Worm (Caenorhabditis elegans) whole organism, L2 larva: ENCODE data around the gene btbd-10.
A peak's percentile ranks its signal among the peaks of the same experiment; 100 is the strongest.
"Not testable (repeated sequence)": the region's sequence is repeated elsewhere in the genome, so short reads cannot be mapped to it uniquely, and the experiment has no call there.

Experiments
- C34F6.9 ChIP-seq: fragments of 150-350 bp; optimal IDR thresholded peaks from 2 replicates; lab custom pipeline; 2014; ENCODE audit warnings: missing biosample characterization, missing genetic modification characterization
- F13H6.1 ChIP-seq: sonication (generic microtip); optimal IDR thresholded peaks from 2 replicates; lab custom pipeline; 2016; ENCODE audit warnings: missing genetic modification characterization, missing compliant biosample characterization
- R02D3.7 ChIP-seq: fragments of 150-350 bp; optimal IDR thresholded peaks from 2 replicates; lab custom pipeline; 2014; ENCODE audit warnings: missing biosample characterization, missing genetic modification characterization
- aly-2 ChIP-seq: fragments of 150-350 bp; optimal IDR thresholded peaks from 2 replicates; lab custom pipeline; 2014; ENCODE audit warnings: missing biosample characterization, missing genetic modification characterization
- ama-1 ChIP-seq: fragments of 150-350 bp; optimal IDR thresholded peaks from 2 replicates; lab custom pipeline; 2018; ENCODE audit warnings: inconsistent platforms
- blmp-1 ChIP-seq: sonication (generic microtip); optimal IDR thresholded peaks from 2 replicates; lab custom pipeline; 2017; ENCODE audit warnings: missing genetic modification characterization, mild to moderate bottlenecking, missing compliant biosample characterization, antibody characterized with exemption, moderate library complexity; ENCODE audit not compliant: insufficient read depth
- crh-2 ChIP-seq: sonication (generic microtip); optimal IDR thresholded peaks from 2 replicates; lab custom pipeline; 2017; ENCODE audit warnings: missing biosample characterization, missing genetic modification characterization
- dmd-4 ChIP-seq: sonication (generic microtip); optimal IDR thresholded peaks from 2 replicates; lab custom pipeline; 2017; ENCODE audit warnings: missing biosample characterization, missing genetic modification characterization
- egl-27 ChIP-seq: sonication (generic microtip); optimal IDR thresholded peaks from 3 replicates; lab custom pipeline; 2017; ENCODE audit warnings: missing biosample characterization, missing genetic modification reagents, missing genetic modification characterization
- elt-1 ChIP-seq: fragments of 150-350 bp; optimal IDR thresholded peaks from 2 replicates; lab custom pipeline; 2014; ENCODE audit warnings: missing biosample characterization, missing genetic modification characterization
- elt-3 ChIP-seq: sonication (generic microtip); optimal IDR thresholded peaks from 2 replicates; lab custom pipeline; 2017; ENCODE audit warnings: missing biosample characterization, missing genetic modification characterization
- fos-1 ChIP-seq: fragments of 150-350 bp; optimal IDR thresholded peaks from 2 replicates; lab custom pipeline; 2014; ENCODE audit warnings: missing biosample characterization, missing genetic modification characterization
- gmeb-1 ChIP-seq: fragments of 150-350 bp; optimal IDR thresholded peaks from 2 replicates; lab custom pipeline; 2014; ENCODE audit warnings: missing biosample characterization, missing genetic modification characterization
- lin-11 ChIP-seq: fragments of 150-350 bp; sonication (generic microtip); optimal IDR thresholded peaks from 2 replicates; lab custom pipeline; 2014; ENCODE audit warnings: missing biosample characterization, missing genetic modification characterization, inconsistent platforms, mixed read lengths
- lin-13 ChIP-seq: fragments of 150-350 bp; optimal IDR thresholded peaks from 2 replicates; lab custom pipeline; 2014; ENCODE audit warnings: missing biosample characterization, missing genetic modification reagents, missing genetic modification characterization
- lin-39 ChIP-seq: fragments of 150-350 bp; optimal IDR thresholded peaks from 2 replicates; lab custom pipeline; 2014; ENCODE audit warnings: missing biosample characterization, missing genetic modification reagents, missing genetic modification characterization
- lsy-2 ChIP-seq, 2 experiments: fragments of 150-350 bp in 1 of 2; sonication (generic microtip) in 1 of 2; optimal IDR thresholded peaks; 2 replicates each; lab custom pipeline; 2014 to 2017; ENCODE audit warnings: missing biosample characterization in 2 of 2, missing genetic modification characterization in 2 of 2
- mab-5 ChIP-seq: fragments of 150-350 bp; optimal IDR thresholded peaks from 2 replicates; lab custom pipeline; 2014; ENCODE audit warnings: missing biosample characterization, missing genetic modification characterization
- mbf-1 ChIP-seq: sonication (generic microtip); optimal IDR thresholded peaks from 2 replicates; lab custom pipeline; 2017; ENCODE audit warnings: missing biosample characterization, missing genetic modification characterization
- mdl-1 ChIP-seq, 2 experiments: fragments of 150-350 bp in 1 of 2; sonication (generic microtip) in 1 of 2; optimal IDR thresholded peaks; 2 replicates each; lab custom pipeline; 2017; ENCODE audit warnings: missing biosample characterization in 2 of 2, missing genetic modification characterization in 2 of 2
- nhr-12 ChIP-seq: fragments of 150-350 bp; optimal IDR thresholded peaks from 2 replicates; lab custom pipeline; 2014; ENCODE audit warnings: missing biosample characterization, missing genetic modification characterization
- nhr-129 ChIP-seq: fragments of 150-350 bp; optimal IDR thresholded peaks from 2 replicates; lab custom pipeline; 2014; ENCODE audit warnings: missing biosample characterization, missing genetic modification characterization
- nhr-237 ChIP-seq: fragments of 150-350 bp; optimal IDR thresholded peaks from 2 replicates; lab custom pipeline; 2014; ENCODE audit warnings: missing biosample characterization, missing genetic modification characterization
- nhr-6 ChIP-seq: fragments of 150-350 bp; optimal IDR thresholded peaks from 2 replicates; lab custom pipeline; 2014; ENCODE audit warnings: missing biosample characterization, missing genetic modification characterization
- peb-1 ChIP-seq: fragments of 150-350 bp; optimal IDR thresholded peaks from 2 replicates; lab custom pipeline; 2014; ENCODE audit warnings: missing biosample characterization, missing genetic modification characterization
- skn-1 ChIP-seq: sonication (generic microtip); optimal IDR thresholded peaks from 2 replicates; lab custom pipeline; 2017; ENCODE audit warnings: missing biosample characterization, missing genetic modification characterization
- sma-3 ChIP-seq: sonication (generic microtip); optimal IDR thresholded peaks from 2 replicates; lab custom pipeline; 2016; ENCODE audit warnings: missing genetic modification reagents, missing genetic modification characterization, missing compliant biosample characterization
- sma-9 ChIP-seq, 2 experiments: fragments of 150-350 bp in 1 of 2; sonication (generic microtip) in 1 of 2; optimal IDR thresholded peaks; 2 replicates each; lab custom pipeline; 2014 to 2016; ENCODE audit warnings: missing genetic modification characterization in 2 of 2, mild to moderate bottlenecking in 1 of 2, missing biosample characterization in 1 of 2, missing compliant biosample characterization in 1 of 2, missing genetic modification reagents in 1 of 2, moderate library complexity in 1 of 2
- snpc-4 ChIP-seq: fragments of 150-350 bp; optimal IDR thresholded peaks from 2 replicates; lab custom pipeline; 2014; ENCODE audit warnings: missing biosample characterization, missing genetic modification characterization
- unc-39 ChIP-seq: fragments of 150-350 bp; optimal IDR thresholded peaks from 2 replicates; lab custom pipeline; 2014; ENCODE audit warnings: missing biosample characterization, missing genetic modification characterization
- unc-55 ChIP-seq: fragments of 150-350 bp; sonication (generic microtip); optimal IDR thresholded peaks from 3 replicates; lab custom pipeline; 2014; ENCODE audit warnings: missing biosample characterization, missing genetic modification reagents, missing genetic modification characterization
- zag-1 ChIP-seq: fragments of 150-350 bp; optimal IDR thresholded peaks from 2 replicates; lab custom pipeline; 2014; ENCODE audit warnings: missing biosample characterization, missing genetic modification characterization
- ztf-1 ChIP-seq: fragments of 200-800 bp; sonication (Bioruptor generic); conservative IDR thresholded peaks from 2 replicates; pipeline ENCODE4 v1.3.6; 2022; ENCODE audit warnings: missing genetic modification characterization, missing compliant biosample characterization
- ztf-11 ChIP-seq: sonication (generic microtip); optimal IDR thresholded peaks from 2 replicates; lab custom pipeline; 2017; ENCODE audit warnings: missing biosample characterization, missing genetic modification characterization

Gene btbd-10

DNA sequence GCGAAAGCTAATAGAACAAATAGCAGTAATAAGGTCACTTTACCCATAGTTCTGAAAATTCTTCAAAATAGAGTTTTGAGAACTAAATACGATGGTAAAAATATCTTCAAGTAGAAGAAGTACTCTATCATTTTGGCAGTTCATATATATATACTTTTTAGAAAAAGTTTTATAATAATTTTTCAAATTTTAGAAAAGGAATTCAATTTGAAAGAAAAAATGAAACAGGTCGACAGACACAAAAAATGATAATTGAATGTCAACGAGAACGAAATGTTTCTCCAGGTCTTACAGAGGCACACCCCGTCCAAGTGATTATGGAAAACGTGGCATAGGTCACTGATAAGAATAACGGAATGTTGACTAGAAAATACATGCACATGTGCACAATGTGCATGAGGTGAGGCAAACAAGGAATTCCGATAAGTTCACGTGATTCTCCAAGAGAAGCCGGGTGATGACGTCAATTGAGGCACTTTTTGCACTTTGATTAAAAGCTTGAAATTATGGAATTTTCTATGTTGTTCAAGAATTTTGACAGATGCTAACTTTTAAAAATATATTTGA, 20.5 kb downstream of the btbd-10 start, which contains the start of gene aagr-2:
Gene aagr-2 (minus strand): TSS at position 51 of the 567 bp plus-strand sequence.
- no peak for TF ChIP-seq lsy-2 (tag; optimal IDR thresholded peaks at IDR 0.05; lab: Kevin White, UChicago)
- TF ChIP-seq crh-2 = peak; percentile 95
- peak; percentile 9 for TF ChIP-seq gmeb-1 (tag; lab: Kevin White, UChicago)
- TF ChIP-seq sma-9 (GFP tag; optimal IDR thresholded peaks at IDR 0.05; lab: Kevin White, UChicago) = peak; percentile 93
- TF ChIP-seq sma-9 (tag; optimal IDR thresholded peaks at IDR 0.05; lab: Kevin White, UChicago) = no peak
- TF ChIP-seq ama-1 (lab: Kevin White, UChicago) = no peak
- TF ChIP-seq blmp-1 = no peak
- peak; percentile 62 for TF ChIP-seq F13H6.1 (tag; lab: Kevin White, UChicago)
- no peak for TF ChIP-seq elt-3 (tag; lab: Kevin White, UChicago)
- peak; percentile 93 for TF ChIP-seq fos-1
- no peak for TF ChIP-seq unc-55 (GFP tag; lab: Kevin White, UChicago)
- TF ChIP-seq mbf-1 = no peak
- no peak for TF ChIP-seq zag-1 (tag; lab: Kevin White, UChicago)
- TF ChIP-seq nhr-6 = no peak
- TF ChIP-seq mdl-1 (tag; optimal IDR thresholded peaks at IDR 0.05; lab: Kevin White, UChicago) = peak in 1 of 2 experiments; percentile 47
- peak; percentile 10 for TF ChIP-seq sma-3 (GFP tag; lab: Kevin White, UChicago)

DNA sequence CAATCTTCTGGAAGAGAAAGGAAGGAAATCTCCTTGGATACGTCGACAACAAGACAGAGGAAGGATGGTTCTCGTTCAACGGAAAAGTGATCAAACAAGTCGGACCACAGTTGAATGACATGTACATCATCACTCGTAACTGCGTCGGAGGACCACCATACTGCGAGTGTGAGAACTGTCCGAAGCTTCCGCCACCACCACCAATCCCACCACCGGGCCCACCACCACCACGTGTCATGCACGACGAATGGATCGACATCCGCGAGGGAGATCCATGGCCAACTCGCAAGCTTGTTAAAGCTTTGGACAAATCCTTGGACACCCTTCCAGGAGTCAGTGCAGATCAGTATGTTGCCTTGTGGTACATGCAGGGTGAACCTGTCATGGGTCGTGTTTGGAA, 26.5 kb downstream of the btbd-10 start:
- TF ChIP-seq skn-1 = no peak
- TF ChIP-seq mab-5 (tag; lab: Kevin White, UChicago) = no peak
- TF ChIP-seq aly-2 (tag; lab: Kevin White, UChicago) = no peak
- no peak for TF ChIP-seq lin-39 (tag; lab: Kevin White, UChicago)
- TF ChIP-seq nhr-6 = no peak
- TF ChIP-seq crh-2 = no peak
- no peak for TF ChIP-seq egl-27 (tag; lab: Kevin White, UChicago)
- no peak for TF ChIP-seq gmeb-1 (tag; lab: Kevin White, UChicago)
- TF ChIP-seq fos-1 = no peak
- TF ChIP-seq snpc-4 = no peak
- no peak for TF ChIP-seq lin-13 (GFP tag; lab: Kevin White, UChicago)
- TF ChIP-seq R02D3.7 (tag; lab: Kevin White, UChicago) = no peak
- TF ChIP-seq ztf-1 (GFP tag; lab: Robert Waterston, UW) = no peak
- no peak for TF ChIP-seq nhr-129 (tag; lab: Kevin White, UChicago)
- TF ChIP-seq peb-1 (tag; lab: Kevin White, UChicago) = no peak
- TF ChIP-seq, all 48 proteins: peak for 0

- TF ChIP-seq elt-1 (tag; lab: Kevin White, UChicago); dmd-4; ztf-1 (GFP tag; lab: Robert Waterston, UW): not testable (repeated sequence)
Measured at ce11 chrII:4932727-4933126, 27.9 kb downstream of the btbd-10 start, which contains the start of gene msp-152. Gene msp-152, plus strand, starts transcription at chrII:4933027.

DNA sequence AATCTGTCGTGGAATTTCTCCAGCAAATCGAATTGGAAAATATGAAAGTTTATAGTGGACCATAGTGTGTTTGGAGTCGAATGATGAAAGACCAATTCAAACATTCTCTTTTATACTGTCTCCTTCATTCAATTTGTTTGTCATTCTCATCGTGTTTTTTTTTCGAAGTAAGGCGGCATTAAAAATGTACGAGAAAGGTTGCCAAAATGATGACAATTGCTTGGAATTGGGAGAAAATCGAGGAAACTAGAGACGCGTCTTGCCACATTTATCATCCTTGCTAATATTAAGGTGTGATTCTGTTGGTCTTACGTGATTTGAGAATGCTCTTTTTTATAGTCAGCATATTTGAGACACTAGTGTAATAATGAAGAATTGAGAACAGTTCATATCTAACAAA, 30.1 kb downstream of the btbd-10 start, which contains the start of gene gst-30:
Gene gst-30 (minus strand): TSS at position 101 of the 400 bp plus-strand sequence.
- TF ChIP-seq nhr-237 (no peak), zag-1 (tag; lab: Kevin White, UChicago) (no peak), mdl-1 (tag; optimal IDR thresholded peaks at IDR 0.05; lab: Kevin White, UChicago) (no peak), ztf-1 (GFP tag; lab: Robert Waterston, UW) (no peak), aly-2 (tag; lab: Kevin White, UChicago) (no peak), unc-39 (tag; lab: Kevin White, UChicago) (no peak), sma-3 (GFP tag; lab: Kevin White, UChicago) (no peak), lin-11 (tag; lab: Kevin White, UChicago) (no peak), fos-1 (no peak), peb-1 (tag; lab: Kevin White, UChicago) (no peak), gmeb-1 (tag; lab: Kevin White, UChicago) (no peak), ztf-11 (no peak), ama-1 (lab: Kevin White, UChicago) (no peak), egl-27 (tag; lab: Kevin White, UChicago) (no peak), nhr-12 (tag; lab: Kevin White, UChicago) (no peak)
- TF ChIP-seq, all 48 proteins: peak for 0

- no peak for TF ChIP-seq lin-11 (tag; lab: Kevin White, UChicago)
- TF ChIP-seq unc-55 (GFP tag; lab: Kevin White, UChicago) = peak; percentile 18
- no peak for TF ChIP-seq mab-5 (tag; lab: Kevin White, UChicago)
- TF ChIP-seq C34F6.9 (tag; lab: Kevin White, UChicago) = peak; percentile 34
Measured at ce11 chrII:4935518-4935917, 30.7 kb downstream of the btbd-10 start, which contains the start of gene ZK546.5. Gene ZK546.5, plus strand, starts transcription at chrII:4935818.
